Fruit fly (Drosophila melanogaster): Measurements from ENCODE around the gene CG44532.

Gene CG44532

DNA sequence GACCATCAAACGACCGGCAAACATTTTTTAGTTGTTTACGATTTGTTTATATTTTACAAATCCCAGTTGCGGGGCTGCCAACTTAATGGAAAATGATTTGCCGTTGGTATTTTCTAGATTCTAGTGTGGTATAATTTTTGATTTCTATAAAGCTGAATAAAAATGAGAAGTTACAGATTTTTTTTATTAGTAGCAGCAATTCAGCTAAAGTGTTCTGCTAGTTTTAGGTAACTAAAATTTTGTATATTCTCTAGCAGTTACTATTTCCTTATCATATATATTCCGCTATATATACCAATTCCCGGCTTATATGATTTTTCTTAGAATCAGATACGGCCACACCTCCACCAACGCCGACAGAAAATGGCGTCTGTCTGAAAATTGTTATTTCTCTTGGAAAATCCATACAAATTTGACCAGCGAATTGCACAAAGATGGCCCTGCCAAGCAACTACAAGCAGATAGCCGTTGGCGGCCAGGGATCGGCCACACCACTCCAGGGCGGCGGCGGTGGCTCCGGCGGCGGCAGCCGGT is 12.8 kb upstream of the CG44532 start, which contains the start of the genes fh and Bap111 (continued):
- peak; percentile 38 for TF ChIP-seq nmo (GFP tag; optimal IDR thresholded peaks at IDR 0.05)
- no peak for TF ChIP-seq tx (GFP tag; optimal IDR thresholded peaks at IDR 0.05)
- TF ChIP-seq Dip2 (GFP tag; IDR thresholded peaks at IDR 0.05), result no peak
- TF ChIP-seq nom (GFP tag; optimal IDR thresholded peaks at IDR 0.05), result no peak
- peak; percentile 48 for TF ChIP-seq pzg (GFP tag; optimal IDR thresholded peaks at IDR 0.05)
- TF ChIP-seq CG7928 (GFP tag; optimal IDR thresholded peaks at IDR 0.05), result no peak
- TF ChIP-seq HmgZ (tag; optimal IDR thresholded peaks at IDR 0.05), result peak; percentile 18
- no peak for TF ChIP-seq CG12071 (GFP tag; optimal IDR thresholded peaks at IDR 0.05)
- peak; percentile 23 for TF ChIP-seq Myb (GFP tag; optimal IDR thresholded peaks at IDR 0.05)
- TF ChIP-seq phol (tag; optimal IDR thresholded peaks at IDR 0.05), result peak; percentile 96
- no peak for TF ChIP-seq CG7963 (GFP tag; IDR thresholded peaks at IDR 0.05; ENCODE audit: partially characterized antibody)
- no peak for TF ChIP-seq Abd-B (GFP tag; optimal IDR thresholded peaks at IDR 0.05)
- no peak for TF ChIP-seq BtbVII (GFP tag; optimal IDR thresholded peaks at IDR 0.05)
- no peak for TF ChIP-seq dpn (GFP tag; optimal IDR thresholded peaks at IDR 0.05)
- no peak for TF ChIP-seq CG31441 (GFP tag; IDR thresholded peaks at IDR 0.05)
- TF ChIP-seq cwo (GFP tag; optimal IDR thresholded peaks at IDR 0.05), result no peak
- TF ChIP-seq CG4617 (GFP tag; optimal IDR thresholded peaks at IDR 0.05; ENCODE audit: borderline replicate concordance), result peak; percentile 22
- TF ChIP-seq CG8924 (tag; optimal IDR thresholded peaks at IDR 0.05), result peak; percentile 27
- TF ChIP-seq br (optimal IDR thresholded peaks at IDR 0.05), result no peak
- no peak for TF ChIP-seq az2 (GFP tag; optimal IDR thresholded peaks at IDR 0.05)
- TF ChIP-seq CG2120 (GFP tag; optimal IDR thresholded peaks at IDR 0.05), result peak; percentile 9
- TF ChIP-seq CG10431 (GFP tag; optimal IDR thresholded peaks at IDR 0.05), result no peak
- no peak for TF ChIP-seq ranshi (GFP tag; IDR thresholded peaks at IDR 0.05)
- no peak for TF ChIP-seq ap (GFP tag; IDR thresholded peaks at IDR 0.05)
- no peak for TF ChIP-seq ham (GFP tag; IDR thresholded peaks at IDR 0.05)
- no peak for TF ChIP-seq CG17361 (GFP tag; IDR thresholded peaks at IDR 0.05)
- TF ChIP-seq CG17829 (tag; optimal IDR thresholded peaks at IDR 0.05), result peak; percentile 19
- TF ChIP-seq CTCF (GFP tag; optimal IDR thresholded peaks at IDR 0.05), result peak; percentile 17
- no peak for TF ChIP-seq pita (GFP tag; optimal IDR thresholded peaks at IDR 0.05)
- no peak for TF ChIP-seq CG18011 (GFP tag; optimal IDR thresholded peaks at IDR 0.05)
- no peak for TF ChIP-seq salm (tag; optimal IDR thresholded peaks at IDR 0.05)
- no peak for TF ChIP-seq org-1 (GFP tag; optimal IDR thresholded peaks at IDR 0.05)
- TF ChIP-seq CG9797 (GFP tag; optimal IDR thresholded peaks at IDR 0.05), result peak; percentile 78
- TF ChIP-seq MBD-R2 (GFP tag; IDR thresholded peaks at IDR 0.05), result peak; percentile 54
- TF ChIP-seq stwl (tag; optimal IDR thresholded peaks at IDR 0.05), result peak; percentile 27
- TF ChIP-seq MESR4 (GFP tag; optimal IDR thresholded peaks at IDR 0.05), result peak; percentile 72
- no peak for TF ChIP-seq CG10979 (tag; optimal IDR thresholded peaks at IDR 0.05)
- peak; percentile 7 for TF ChIP-seq sug (tag; optimal IDR thresholded peaks at IDR 0.05)
- TF ChIP-seq Six4 (GFP tag; optimal IDR thresholded peaks at IDR 0.05), result no peak
- no peak for TF ChIP-seq her (GFP tag; optimal IDR thresholded peaks at IDR 0.05)
- TF ChIP-seq bowl (GFP tag; IDR thresholded peaks at IDR 0.05), result no peak
- TF ChIP-seq sr (GFP tag; IDR thresholded peaks at IDR 0.05), result no peak
- TF ChIP-seq Taf1 (GFP tag; IDR thresholded peaks at IDR 0.05), result no peak
- TF ChIP-seq tgo (GFP tag; IDR thresholded peaks at IDR 0.05), result no peak
- no peak for TF ChIP-seq PHDP (tag; optimal IDR thresholded peaks at IDR 0.05)
- peak; percentile 12 for TF ChIP-seq CG15514 (GFP tag; optimal IDR thresholded peaks at IDR 0.05)
- TF ChIP-seq vvl (GFP tag; IDR thresholded peaks at IDR 0.05), result no peak
- TF ChIP-seq Hr39 (optimal IDR thresholded peaks at IDR 0.05), result no peak
- TF ChIP-seq Pdp1 (GFP tag; optimal IDR thresholded peaks at IDR 0.05), result no peak
- no peak for TF ChIP-seq Hsf (GFP tag; optimal IDR thresholded peaks at IDR 0.05)
- no peak for TF ChIP-seq Lim3 (GFP tag; IDR thresholded peaks at IDR 0.05)
- peak; percentile 22 for TF ChIP-seq CG2116 (GFP tag; optimal IDR thresholded peaks at IDR 0.05)
